Worm (Caenorhabditis elegans) whole organism, L4 larva: ENCODE measurements around the gene R53.4.

ENCODE experiments used
- F37D6.2 ChIP-seq: sonication (generic microtip); optimal IDR thresholded peaks from 2 replicates; lab custom pipeline; 2016; ENCODE audit warnings: mild to moderate bottlenecking, missing genetic modification characterization, missing compliant biosample characterization
- Y48G9A.11 ChIP-seq: fragments of 200-800 bp; sonication (Bioruptor generic); IDR thresholded peaks from 2 replicates; pipeline ENCODE4 v1.3.6; 2022; ENCODE audit warnings: missing genetic modification reagents, missing genetic modification characterization, missing compliant biosample characterization
- Y75B8A.6 ChIP-seq: fragments of 200-800 bp; sonication (Bioruptor generic); IDR thresholded peaks from 2 replicates; pipeline ENCODE4 v1.3.6; 2022; ENCODE audit warnings: missing genetic modification reagents, missing genetic modification characterization, missing compliant biosample characterization
- aha-1 ChIP-seq: fragments of 150-350 bp; peaks from one replicate; lab custom pipeline; 2014; ENCODE audit warnings: missing biosample characterization, missing genetic modification characterization
- aly-2 ChIP-seq: sonication (generic microtip); optimal IDR thresholded peaks from 2 replicates; lab custom pipeline; 2018; ENCODE audit warnings: missing biosample characterization, missing genetic modification characterization
- ceh-20 ChIP-seq: fragments of 200-800 bp; sonication (Bioruptor generic); IDR thresholded peaks from 2 replicates; pipeline ENCODE4 v1.3.6; 2022; ENCODE audit warnings: missing genetic modification reagents, missing genetic modification characterization, missing compliant biosample characterization
- ceh-44 ChIP-seq: fragments of 200-800 bp; sonication (Bioruptor generic); IDR thresholded peaks from 2 replicates; pipeline ENCODE4 v1.3.6; 2022; ENCODE audit warnings: missing genetic modification reagents, missing genetic modification characterization, missing compliant biosample characterization
- ceh-62 ChIP-seq: sonication (generic microtip); optimal IDR thresholded peaks from 2 replicates; lab custom pipeline; 2017; ENCODE audit warnings: missing biosample characterization, missing genetic modification characterization
- dmd-8 ChIP-seq: fragments of 200-800 bp; sonication (Bioruptor generic); IDR thresholded peaks from 2 replicates; pipeline ENCODE4 v1.3.6; 2022; ENCODE audit warnings: missing genetic modification characterization, missing compliant biosample characterization
- dve-1 ChIP-seq: sonication (generic microtip); optimal IDR thresholded peaks from 2 replicates; lab custom pipeline; 2017; ENCODE audit warnings: antibody characterized with exemption, mild to moderate bottlenecking, missing genetic modification characterization, missing compliant biosample characterization; ENCODE audit not compliant: insufficient read depth
- fkh-10 ChIP-seq: fragments of 150-350 bp; optimal IDR thresholded peaks from 2 replicates; lab custom pipeline; 2014; ENCODE audit warnings: missing biosample characterization, missing genetic modification reagents, missing genetic modification characterization
- fos-1 ChIP-seq: fragments of 150-350 bp; optimal IDR thresholded peaks from 2 replicates; lab custom pipeline; 2014; ENCODE audit warnings: missing biosample characterization, missing genetic modification characterization
- hif-1 ChIP-seq, 2 experiments: sonication (generic microtip); optimal IDR thresholded peaks; 2 replicates each; lab custom pipeline; 2016 to 2017; ENCODE audit warnings: missing compliant biosample characterization in 2 of 2, missing genetic modification characterization in 2 of 2, missing genetic modification reagents in 2 of 2, missing genotype in 2 of 2, mild to moderate bottlenecking in 1 of 2
- hlh-11 ChIP-seq: fragments of 200-800 bp; sonication (Bioruptor generic); optimal IDR thresholded peaks from 2 replicates; lab custom pipeline; 2018; ENCODE audit warnings: mild to moderate bottlenecking, missing genetic modification characterization, missing compliant biosample characterization
- hlh-30 ChIP-seq: sonication (generic microtip); optimal IDR thresholded peaks from 2 replicates; lab custom pipeline; 2017; ENCODE audit warnings: antibody characterized with exemption, mild to moderate bottlenecking, missing genetic modification characterization, missing compliant biosample characterization; ENCODE audit not compliant: insufficient read depth
- madf-9 ChIP-seq: fragments of 200-800 bp; sonication (Bioruptor generic); conservative IDR thresholded peaks from 2 replicates; pipeline ENCODE4 v1.3.6; 2022; ENCODE audit warnings: missing genetic modification reagents, missing genetic modification characterization, missing compliant biosample characterization
- mdl-1 ChIP-seq, 2 experiments: fragments of 150-350 bp in 1 of 2; sonication (generic microtip) in 1 of 2; optimal IDR thresholded peaks; 2 replicates each; lab custom pipeline; 2014 to 2017; ENCODE audit warnings: missing biosample characterization in 2 of 2, missing genetic modification characterization in 2 of 2
- mep-1 ChIP-seq: fragments of 150-350 bp; sonication (generic microtip); optimal IDR thresholded peaks from 3 replicates; lab custom pipeline; 2014; ENCODE audit warnings: missing biosample characterization, missing genetic modification characterization
- mxl-2 ChIP-seq: fragments of 200-800 bp; sonication (Bioruptor generic); conservative IDR thresholded peaks from 2 replicates; pipeline ENCODE4 v1.3.6; 2022; ENCODE audit warnings: missing genetic modification reagents, missing genetic modification characterization, missing compliant biosample characterization
- mxl-3 ChIP-seq: fragments of 200-800 bp; sonication (Bioruptor generic); optimal IDR thresholded peaks from 2 replicates; lab custom pipeline; 2018; ENCODE audit warnings: mild to moderate bottlenecking, missing genetic modification characterization, missing compliant biosample characterization
- nhr-10 ChIP-seq: fragments of 150-350 bp; optimal IDR thresholded peaks from 2 replicates; lab custom pipeline; 2014; ENCODE audit warnings: missing biosample characterization, missing genetic modification characterization
- nhr-11 ChIP-seq: fragments of 150-350 bp; optimal IDR thresholded peaks from 2 replicates; lab custom pipeline; 2014; ENCODE audit warnings: missing biosample characterization, missing genetic modification characterization
- nhr-111 ChIP-seq: fragments of 200-800 bp; sonication (Bioruptor generic); optimal IDR thresholded peaks from 2 replicates; lab custom pipeline; 2018; ENCODE audit warnings: mild to moderate bottlenecking, missing genetic modification characterization, missing compliant biosample characterization
- nhr-28 ChIP-seq: fragments of 150-350 bp; optimal IDR thresholded peaks from 2 replicates; lab custom pipeline; 2014; ENCODE audit warnings: missing biosample characterization, missing genetic modification characterization
- php-3 ChIP-seq: fragments of 200-800 bp; sonication (Bioruptor generic); IDR thresholded peaks from 2 replicates; pipeline ENCODE4 v1.3.6; 2022; ENCODE audit warnings: missing genetic modification reagents, missing genetic modification characterization, missing compliant biosample characterization
- sdz-12 ChIP-seq: fragments of 200-800 bp; sonication (Bioruptor generic); optimal IDR thresholded peaks from 2 replicates; lab custom pipeline; 2018; ENCODE audit warnings: mild to moderate bottlenecking, missing genetic modification characterization, missing compliant biosample characterization
- tra-1 ChIP-seq: fragments of 200-800 bp; sonication (Bioruptor generic); IDR thresholded peaks from 2 replicates; pipeline ENCODE4 v1.3.6; 2022; ENCODE audit warnings: missing genetic modification reagents, missing genetic modification characterization, missing compliant biosample characterization
- unc-62 ChIP-seq, 3 experiments: fragments of 150-350 bp in 1 of 3; sonication (generic microtip); optimal IDR thresholded peaks in 2 of 3; peaks in 1 of 3; 1 replicate in 1 of 3; 2 replicates in 2 of 3; lab custom pipeline; 2014 to 2017; ENCODE audit warnings: missing biosample characterization in 3 of 3, missing genetic modification characterization in 3 of 3, missing genetic modification reagents in 3 of 3, missing genotype in 1 of 3

Gene R53.4

DNA sequence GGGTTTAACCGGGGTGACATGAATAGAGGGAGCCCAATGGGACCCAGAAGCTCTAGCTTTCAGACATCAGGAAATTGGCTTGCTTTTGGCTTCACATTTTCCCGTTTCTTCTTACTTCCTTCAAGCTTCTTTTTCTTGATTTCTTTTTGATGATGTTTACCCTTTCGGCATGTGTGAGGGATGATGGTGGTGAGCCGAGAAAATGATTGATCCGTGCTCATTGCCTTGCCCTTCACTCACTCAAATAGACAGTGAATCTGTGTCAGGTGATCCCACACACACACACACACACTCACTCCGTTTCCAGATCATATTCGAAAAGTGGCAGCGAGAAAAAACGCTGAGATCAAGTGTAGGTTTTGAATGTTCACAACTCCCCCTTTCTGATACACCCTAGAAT lies 26.8 kb upstream of the R53.4 start:
- TF ChIP-seq nhr-11: peak; percentile 39
- TF ChIP-seq hlh-30 (tag; lab: Kevin White, UChicago): no peak
- peak; percentile 14; the same call in 1 of the 2 replicates for TF ChIP-seq ceh-20 (GFP tag; lab: Robert Waterston, UW)
- peak in 1 of 2 experiments; percentile 91 for TF ChIP-seq unc-62 (GFP tag; optimal IDR thresholded peaks at IDR 0.05 in 1 of 2; lab: Kevin White, UChicago)
- TF ChIP-seq unc-62 (tag; optimal IDR thresholded peaks at IDR 0.05; lab: Kevin White, UChicago): no peak

DNA sequence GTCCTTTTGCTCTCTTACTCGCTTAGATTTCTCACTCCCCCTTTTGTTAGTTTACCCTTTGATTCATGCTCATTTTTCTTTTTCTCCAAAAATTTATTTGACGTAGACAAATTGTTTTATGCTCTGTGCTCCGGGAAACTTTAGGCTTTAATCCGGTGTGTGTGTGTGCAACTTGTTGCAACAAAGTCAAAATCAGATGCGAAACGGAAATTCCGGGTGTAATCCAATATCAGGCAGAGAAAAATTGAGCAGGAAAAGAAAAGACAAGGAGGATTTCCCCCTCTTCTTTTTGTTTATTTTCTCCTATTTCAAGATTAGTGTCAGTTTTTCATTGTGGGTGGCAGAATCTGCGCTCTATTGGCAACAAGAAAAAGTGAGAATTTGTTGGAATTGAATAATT lies 24.6 kb upstream of the R53.4 start:
- TF ChIP-seq fkh-10 (GFP tag; lab: Kevin White, UChicago) (peak; percentile 7), ceh-20 (GFP tag; lab: Robert Waterston, UW) (no peak), php-3 (GFP tag; lab: Robert Waterston, UW) (no peak), nhr-10 (tag; lab: Kevin White, UChicago) (no peak)

DNA sequence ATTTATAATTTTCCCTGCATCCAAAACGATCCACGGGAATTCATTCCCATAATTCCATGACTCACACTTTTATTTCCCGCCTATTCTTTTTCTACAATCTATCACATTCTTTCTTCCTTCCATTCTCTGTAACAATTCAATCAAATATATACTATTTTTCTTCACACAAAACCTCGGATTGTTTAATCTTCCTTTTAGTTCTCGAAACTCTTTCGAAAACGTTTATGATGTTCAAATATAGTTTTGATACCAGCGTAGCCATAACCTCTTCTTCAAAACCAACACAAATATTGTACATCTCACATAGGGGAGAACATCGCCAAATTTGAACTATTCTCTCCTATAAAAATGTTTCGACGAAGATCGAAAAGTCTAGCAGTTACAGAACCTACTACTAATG lies 23.0 kb upstream of the R53.4 start, which contains the start of gene lec-3:
lec-3 (plus strand) TSS at position 301 of the 400 bp plus-strand sequence.
- peak; percentile 11 for TF ChIP-seq dve-1 (tag; lab: Kevin White, UChicago)
- TF ChIP-seq mep-1 (tag; lab: Kevin White, UChicago): no peak

DNA sequence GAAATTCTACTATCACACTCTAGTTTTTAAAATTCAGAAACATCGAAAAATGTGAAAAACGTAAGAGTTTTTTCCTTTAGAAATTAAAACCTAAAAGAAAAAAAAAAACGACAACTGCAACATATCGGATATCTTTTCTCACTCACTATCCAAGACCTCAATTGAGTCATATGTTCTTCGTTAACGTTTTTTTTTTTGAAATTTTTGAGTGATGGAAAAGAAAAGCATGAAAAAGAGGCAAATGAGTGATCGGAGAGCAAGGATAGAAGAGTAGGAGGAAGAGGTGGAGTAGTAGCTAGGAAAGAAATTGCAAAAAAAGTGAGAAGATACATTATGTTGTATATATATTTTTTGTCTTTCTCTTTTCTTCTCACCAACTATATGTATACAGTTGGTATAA lies 21.7 kb upstream of the R53.4 start:
- TF ChIP-seq ceh-44 (GFP tag; lab: Robert Waterston, UW): no peak
- TF ChIP-seq aly-2 (tag; lab: Kevin White, UChicago): no peak
- TF ChIP-seq mxl-2 (GFP tag; lab: Robert Waterston, UW): no peak
- TF ChIP-seq nhr-28 (tag; lab: Kevin White, UChicago): no peak
- no peak for TF ChIP-seq Y75B8A.6
- TF ChIP-seq madf-9 (GFP tag; lab: Robert Waterston, UW): no peak
- peak; percentile 6 for TF ChIP-seq nhr-11
- TF ChIP-seq hlh-11 (tag; lab: Kevin White, UChicago): peak; percentile 17
- no peak for TF ChIP-seq fos-1 (tag; lab: Kevin White, UChicago)
- TF ChIP-seq aha-1 (tag; lab: Kevin White, UChicago): no peak
- peak in 1 of 2 experiments; percentile 4 for TF ChIP-seq hif-1 (tag; optimal IDR thresholded peaks at IDR 0.05; lab: Kevin White, UChicago)
- TF ChIP-seq mdl-1 (tag; optimal IDR thresholded peaks at IDR 0.05; lab: Kevin White, UChicago): no peak

DNA sequence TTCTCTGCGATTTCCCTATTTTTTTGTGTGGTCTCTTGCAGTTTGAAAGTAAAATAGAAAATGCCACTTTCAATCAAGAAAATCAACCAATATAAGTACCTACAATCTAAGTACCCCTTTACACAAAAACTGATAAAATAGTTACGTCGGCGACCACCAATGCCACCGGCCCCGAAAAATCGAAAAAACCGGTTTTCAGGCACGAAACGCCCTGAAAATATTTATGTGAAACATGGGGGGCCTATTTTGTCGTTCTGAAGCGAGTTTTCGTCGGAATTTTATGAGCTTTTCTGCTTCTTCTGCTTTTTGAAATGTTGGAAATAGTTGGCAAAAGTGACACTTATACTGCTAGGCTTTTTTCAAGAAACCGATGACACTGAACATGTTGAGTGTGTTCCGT lies 20.8 kb upstream of the R53.4 start:
- TF ChIP-seq tra-1 (no peak), php-3 (GFP tag; lab: Robert Waterston, UW) (no peak), ceh-62 (tag; lab: Kevin White, UChicago) (no peak), nhr-111 (GFP tag; lab: Kevin White, UChicago) (no peak), dmd-8 (GFP tag; lab: Robert Waterston, UW) (no peak), hlh-11 (tag; lab: Kevin White, UChicago) (no peak), nhr-28 (tag; lab: Kevin White, UChicago) (no peak), Y48G9A.11 (GFP tag; lab: Robert Waterston, UW) (no peak), mxl-3 (no peak), mxl-2 (GFP tag; lab: Robert Waterston, UW) (no peak), F37D6.2 (tag; lab: Kevin White, UChicago) (no peak)

DNA sequence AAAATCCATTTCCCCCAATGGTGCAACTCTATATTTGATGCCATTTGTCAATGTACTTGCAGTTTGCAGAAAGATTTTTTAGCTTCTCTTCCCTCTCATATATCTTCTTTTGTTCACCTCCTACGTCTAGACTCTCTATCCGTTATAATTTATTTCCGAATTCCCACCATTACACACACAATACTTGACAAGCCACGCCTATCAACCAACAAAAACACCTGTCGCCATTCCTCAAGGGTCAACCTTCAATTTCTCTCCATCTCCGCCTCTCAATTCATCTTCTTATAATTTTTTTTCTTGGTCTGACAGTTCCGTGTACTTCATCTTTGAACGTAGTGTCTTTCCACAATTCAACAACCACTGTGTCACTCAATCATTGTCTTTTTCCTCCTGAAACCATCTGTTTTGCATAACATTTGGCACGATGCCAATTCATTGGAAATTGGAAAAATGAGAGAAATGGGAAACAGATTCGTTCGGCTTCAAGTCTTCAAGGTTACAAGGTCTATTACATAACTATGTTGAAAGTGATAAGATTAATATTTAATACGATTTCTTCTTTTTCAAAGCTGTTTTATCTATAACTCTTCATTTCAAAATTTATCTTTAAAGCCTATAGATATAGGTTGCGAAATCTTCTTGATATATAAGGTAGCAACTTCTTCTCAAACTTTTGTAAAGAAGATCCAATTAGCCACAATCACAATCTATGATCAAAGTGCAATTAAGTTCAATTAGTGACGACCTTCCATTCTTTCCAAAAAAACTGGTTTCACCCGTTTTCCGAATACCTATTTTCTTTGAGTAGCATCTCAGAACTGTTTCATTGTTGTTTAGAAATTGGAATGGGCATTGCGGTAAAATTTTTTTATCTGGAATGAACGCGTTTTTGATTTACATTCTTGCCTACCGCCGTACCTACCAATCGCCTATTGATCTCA lies 19.1 kb upstream of the R53.4 start:
- TF ChIP-seq sdz-12 (GFP tag; lab: Kevin White, UChicago): no peak
- TF ChIP-seq unc-62 (GFP tag; optimal IDR thresholded peaks at IDR 0.05 in 1 of 2; lab: Kevin White, UChicago): peak in 1 of 2 experiments; percentile 99
- TF ChIP-seq unc-62 (tag; optimal IDR thresholded peaks at IDR 0.05; lab: Kevin White, UChicago): no peak
- TF ChIP-seq, all 104 proteins: peak for 1
